Worm (Caenorhabditis elegans) whole organism, L3 larva: Measurements from ENCODE around the gene sphk-1.

Source experiments
- R02D3.7 ChIP-seq: fragments of 150-350 bp; optimal IDR thresholded peaks from 2 replicates; lab custom pipeline; 2014; ENCODE audit warnings: missing biosample characterization, missing genetic modification characterization
- ZK546.5 ChIP-seq: sonication (generic microtip); optimal IDR thresholded peaks from 2 replicates; lab custom pipeline; 2017; ENCODE audit warnings: missing biosample characterization, missing genetic modification characterization
- aly-2 ChIP-seq: fragments of 150-350 bp; optimal IDR thresholded peaks from 2 replicates; lab custom pipeline; 2014; ENCODE audit warnings: missing biosample characterization, missing genetic modification characterization
- ama-1 ChIP-seq: fragments of 150-350 bp; optimal IDR thresholded peaks from 2 replicates; lab custom pipeline; 2018
- ceh-16 ChIP-seq: sonication (generic microtip); optimal IDR thresholded peaks from 2 replicates; lab custom pipeline; 2017; ENCODE audit warnings: missing biosample characterization, missing genetic modification characterization
- ceh-28 ChIP-seq: fragments of 150-350 bp; optimal IDR thresholded peaks from 2 replicates; lab custom pipeline; 2014; ENCODE audit warnings: missing biosample characterization, missing genetic modification reagents, missing genetic modification characterization
- ceh-82 ChIP-seq: fragments of 150-350 bp; optimal IDR thresholded peaks from 2 replicates; lab custom pipeline; 2014; ENCODE audit warnings: missing biosample characterization, missing genetic modification characterization
- ceh-9 ChIP-seq: sonication (generic microtip); optimal IDR thresholded peaks from 2 replicates; lab custom pipeline; 2018; ENCODE audit warnings: missing biosample characterization, missing genetic modification characterization
- daf-12 ChIP-seq: fragments of 150-350 bp; optimal IDR thresholded peaks from 2 replicates; lab custom pipeline; 2014; ENCODE audit warnings: missing biosample characterization, missing genetic modification reagents, missing genetic modification characterization
- egl-27 ChIP-seq: sonication (generic microtip); optimal IDR thresholded peaks from 4 replicates; lab custom pipeline; 2017; ENCODE audit warnings: missing biosample characterization, missing genetic modification reagents, missing genetic modification characterization
- egl-5 ChIP-seq: fragments of 150-350 bp; optimal IDR thresholded peaks from 2 replicates; lab custom pipeline; 2017; ENCODE audit warnings: missing biosample characterization, missing genetic modification reagents, missing genetic modification characterization, inconsistent platforms
- elt-1 ChIP-seq: fragments of 150-350 bp; optimal IDR thresholded peaks from 2 replicates; lab custom pipeline; 2014; ENCODE audit warnings: missing biosample characterization, missing genetic modification characterization
- elt-2 ChIP-seq: sonication (generic microtip); optimal IDR thresholded peaks from 2 replicates; lab custom pipeline; 2016; ENCODE audit warnings: missing genetic modification reagents, mild to moderate bottlenecking, missing genetic modification characterization, missing compliant biosample characterization
- elt-3 ChIP-seq, 3 experiments: fragments of 150-350 bp in 1 of 3; sonication (generic microtip) in 2 of 3; optimal IDR thresholded peaks; 2 replicates in 2 of 3; 4 replicates in 1 of 3; lab custom pipeline; 2014 to 2017; ENCODE audit warnings: missing biosample characterization in 3 of 3, missing genetic modification characterization in 3 of 3
- eor-1 ChIP-seq, 2 experiments: fragments of 150-350 bp; optimal IDR thresholded peaks; 2 replicates each; lab custom pipeline; 2014 to 2018; ENCODE audit warnings: missing biosample characterization in 2 of 2, missing genetic modification characterization in 2 of 2
- fkh-10 ChIP-seq: sonication (generic microtip); optimal IDR thresholded peaks from 2 replicates; lab custom pipeline; 2017; ENCODE audit warnings: missing biosample characterization, missing genetic modification reagents, missing genetic modification characterization
- fkh-2 ChIP-seq: fragments of 150-350 bp; optimal IDR thresholded peaks from 2 replicates; lab custom pipeline; 2014; ENCODE audit warnings: missing biosample characterization, missing genetic modification reagents, missing genetic modification characterization
- fos-1 ChIP-seq: fragments of 150-350 bp; optimal IDR thresholded peaks from 2 replicates; lab custom pipeline; 2014; ENCODE audit warnings: missing biosample characterization, missing genetic modification characterization
- hmg-11 ChIP-seq: sonication (generic microtip); optimal IDR thresholded peaks from 2 replicates; lab custom pipeline; 2016; ENCODE audit warnings: missing genetic modification characterization, missing compliant biosample characterization
- jun-1 ChIP-seq: fragments of 150-350 bp; optimal IDR thresholded peaks from 2 replicates; lab custom pipeline; 2014; ENCODE audit warnings: missing biosample characterization, missing genetic modification reagents, missing genetic modification characterization
- lin-39 ChIP-seq: fragments of 150-350 bp; optimal IDR thresholded peaks from 2 replicates; lab custom pipeline; 2018; ENCODE audit warnings: missing biosample characterization, missing genetic modification reagents, missing genetic modification characterization
- lsy-12 ChIP-seq: sonication (generic microtip); optimal IDR thresholded peaks from 2 replicates; lab custom pipeline; 2016; ENCODE audit warnings: mild to moderate bottlenecking, missing genetic modification characterization, missing compliant biosample characterization
- mdl-1 ChIP-seq: fragments of 150-350 bp; optimal IDR thresholded peaks from 2 replicates; lab custom pipeline; 2014; ENCODE audit warnings: missing biosample characterization, missing genetic modification characterization
- mml-1 ChIP-seq: fragments of 150-350 bp; sonication (generic microtip); optimal IDR thresholded peaks from 3 replicates; lab custom pipeline; 2014; ENCODE audit warnings: missing biosample characterization, missing genetic modification characterization
- nfya-1 ChIP-seq: sonication (generic microtip); optimal IDR thresholded peaks from 2 replicates; lab custom pipeline; 2017; ENCODE audit warnings: missing genetic modification characterization, mild to moderate bottlenecking, missing compliant biosample characterization, antibody characterized with exemption, moderate library complexity; ENCODE audit not compliant: insufficient read depth
- nhr-11 ChIP-seq: fragments of 150-350 bp; optimal IDR thresholded peaks from 2 replicates; lab custom pipeline; 2014; ENCODE audit warnings: missing biosample characterization, missing genetic modification characterization
- nhr-12 ChIP-seq: fragments of 150-350 bp; optimal IDR thresholded peaks from 2 replicates; lab custom pipeline; 2014; ENCODE audit warnings: missing biosample characterization, missing genetic modification characterization
- nhr-23 ChIP-seq: fragments of 150-350 bp; optimal IDR thresholded peaks from 2 replicates; lab custom pipeline; 2014; ENCODE audit warnings: missing biosample characterization, missing genetic modification reagents, missing genetic modification characterization
- nhr-237 ChIP-seq: fragments of 150-350 bp; optimal IDR thresholded peaks from 2 replicates; lab custom pipeline; 2014; ENCODE audit warnings: missing biosample characterization, missing genetic modification characterization
- nhr-25 ChIP-seq: sonication (generic microtip); optimal IDR thresholded peaks from 2 replicates; lab custom pipeline; 2017; ENCODE audit warnings: missing biosample characterization, missing genetic modification characterization
- nhr-28 ChIP-seq: fragments of 150-350 bp; optimal IDR thresholded peaks from 2 replicates; lab custom pipeline; 2014; ENCODE audit warnings: missing biosample characterization, missing genetic modification characterization
- nhr-43 ChIP-seq: sonication (generic microtip); optimal IDR thresholded peaks from 2 replicates; lab custom pipeline; 2016; ENCODE audit warnings: mild to moderate bottlenecking, missing genetic modification characterization, missing compliant biosample characterization; ENCODE audit not compliant: poor library complexity, severe bottlenecking
- nhr-67 ChIP-seq: fragments of 150-350 bp; optimal IDR thresholded peaks from 2 replicates; lab custom pipeline; 2014; ENCODE audit warnings: missing biosample characterization, missing genetic modification characterization
- nhr-77 ChIP-seq: fragments of 150-350 bp; optimal IDR thresholded peaks from 2 replicates; lab custom pipeline; 2014; ENCODE audit warnings: missing biosample characterization, missing genetic modification characterization
- pha-4 ChIP-seq: fragments of 150-350 bp; optimal IDR thresholded peaks from 2 replicates; lab custom pipeline; 2014; ENCODE audit warnings: missing biosample characterization, missing genetic modification reagents, missing genetic modification characterization
- pqm-1 ChIP-seq: fragments of 150-350 bp; optimal IDR thresholded peaks from 2 replicates; lab custom pipeline; 2017; ENCODE audit warnings: missing biosample characterization, missing genetic modification characterization, inconsistent platforms
- skn-1 ChIP-seq: fragments of 150-350 bp; optimal IDR thresholded peaks from 2 replicates; lab custom pipeline; 2014; ENCODE audit warnings: missing biosample characterization, missing genetic modification characterization
- tbx-2 ChIP-seq: sonication (generic microtip); optimal IDR thresholded peaks from 2 replicates; lab custom pipeline; 2016; ENCODE audit warnings: mild to moderate bottlenecking, missing genetic modification characterization, missing compliant biosample characterization
- unc-39 ChIP-seq: sonication (generic microtip); optimal IDR thresholded peaks from 4 replicates; lab custom pipeline; 2017; ENCODE audit warnings: missing biosample characterization, missing genetic modification characterization
- unc-62 ChIP-seq: fragments of 150-350 bp; sonication (generic microtip); optimal IDR thresholded peaks from 4 replicates; lab custom pipeline; 2014; ENCODE audit warnings: missing biosample characterization, missing genetic modification reagents, missing genetic modification characterization
- zag-1 ChIP-seq: fragments of 150-350 bp; optimal IDR thresholded peaks from 2 replicates; lab custom pipeline; 2014; ENCODE audit warnings: missing biosample characterization, missing genetic modification characterization
- ztf-11 ChIP-seq: fragments of 150-350 bp; optimal IDR thresholded peaks from 2 replicates; lab custom pipeline; 2014; ENCODE audit warnings: missing biosample characterization, missing genetic modification characterization

The sphk-1 gene

ce11 chrII:8744555-8745448, 43.3 kb upstream of the sphk-1 start (continued):
- TF ChIP-seq jun-1 (tag; lab: Kevin White, UChicago) (peak; percentile 20), nhr-67 (tag; lab: Kevin White, UChicago) (no peak), nhr-28 (tag; lab: Kevin White, UChicago) (no peak), nhr-237 (tag; lab: Kevin White, UChicago) (no peak), nhr-43 (tag; lab: Kevin White, UChicago) (peak; percentile 36), zag-1 (tag; lab: Kevin White, UChicago) (no peak), mml-1 (tag; lab: Kevin White, UChicago) (no peak), nhr-23 (tag; lab: Kevin White, UChicago) (peak; percentile 67), R02D3.7 (tag; lab: Kevin White, UChicago) (no peak), lsy-12 (no peak), unc-39 (no peak)

DNA sequence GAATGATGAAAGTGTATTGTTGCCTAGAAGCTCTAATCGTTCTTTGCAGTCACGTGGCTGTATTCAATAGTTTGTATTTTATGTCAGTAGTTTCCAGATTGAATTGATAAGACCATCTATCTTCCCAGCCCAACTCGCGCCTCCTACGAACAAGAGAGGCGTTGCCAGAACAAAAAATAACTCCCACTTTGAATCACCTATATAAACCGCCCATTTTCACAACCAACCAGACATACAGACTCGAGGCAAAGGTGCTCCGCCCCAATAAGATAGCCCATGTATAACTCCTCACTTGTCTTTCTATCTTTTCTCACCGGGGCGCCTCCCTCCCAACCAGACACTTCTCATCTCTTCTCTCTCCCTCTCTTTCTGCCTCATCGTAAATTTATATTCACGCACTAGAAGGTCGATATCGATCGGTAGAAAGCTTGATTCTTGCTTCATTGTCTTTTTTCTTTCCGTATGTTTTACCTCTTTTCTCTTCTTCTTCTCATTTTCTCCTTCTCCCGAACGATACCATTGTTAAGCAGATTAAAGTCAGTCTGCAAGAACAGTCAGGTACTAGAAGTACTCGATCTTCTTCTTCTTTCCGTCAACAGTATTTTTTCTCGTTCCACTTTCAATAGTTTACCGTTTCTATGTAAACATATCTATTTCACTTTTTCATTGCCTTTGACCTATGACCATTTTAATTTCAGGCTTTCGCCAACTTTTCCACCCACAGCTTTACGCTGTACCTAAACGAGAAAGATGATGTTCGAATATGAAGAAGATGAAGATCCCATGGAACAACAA, 42.1 kb upstream of the sphk-1 start, which contains the start of gene mak-1:
mak-1 (plus strand) TSS at position 693 of the 795 bp plus-strand sequence.
- no peak for TF ChIP-seq nhr-77
- no peak for TF ChIP-seq eor-1 (tag; optimal IDR thresholded peaks at IDR 0.05; lab: Kevin White, UChicago)
- TF ChIP-seq unc-39, result no peak
- no peak for TF ChIP-seq fkh-10 (GFP tag; lab: Kevin White, UChicago)
- TF ChIP-seq nhr-67 (tag; lab: Kevin White, UChicago), result no peak
- TF ChIP-seq hmg-11, result no peak
- peak; percentile 65 for TF ChIP-seq nhr-43 (tag; lab: Kevin White, UChicago)
- no peak for TF ChIP-seq daf-12 (tag; lab: Kevin White, UChicago)
- TF ChIP-seq jun-1 (tag; lab: Kevin White, UChicago), result peak; percentile 75
- TF ChIP-seq elt-1 (tag; lab: Kevin White, UChicago), result no peak
- TF ChIP-seq elt-2 (tag; lab: Kevin White, UChicago), result peak; percentile 90
- no peak for TF ChIP-seq tbx-2 (tag; lab: Kevin White, UChicago)
- no peak for TF ChIP-seq nhr-12 (tag; lab: Kevin White, UChicago)
- no peak for TF ChIP-seq ceh-9 (tag; lab: Kevin White, UChicago)
- TF ChIP-seq unc-62, result no peak
- no peak for TF ChIP-seq nhr-237 (tag; lab: Kevin White, UChicago)
- no peak for TF ChIP-seq fos-1 (tag; lab: Kevin White, UChicago)
- no peak for TF ChIP-seq zag-1 (tag; lab: Kevin White, UChicago)
- TF ChIP-seq egl-27 (tag; lab: Kevin White, UChicago), result no peak
- no peak for TF ChIP-seq ztf-11 (tag; lab: Kevin White, UChicago)
- TF ChIP-seq ceh-16 (tag; lab: Kevin White, UChicago), result no peak
- TF ChIP-seq ceh-82 (tag; lab: Kevin White, UChicago), result no peak
- no peak for TF ChIP-seq ceh-28 (tag; lab: Kevin White, UChicago)
- TF ChIP-seq lsy-12, result no peak
- TF ChIP-seq pqm-1 (tag; lab: Kevin White, UChicago), result peak; percentile 46
- no peak for TF ChIP-seq elt-3 (tag; optimal IDR thresholded peaks at IDR 0.05; lab: Kevin White, UChicago)
- TF ChIP-seq lin-39 (tag; lab: Kevin White, UChicago), result peak; percentile 30
- TF ChIP-seq fkh-2 (tag; lab: Kevin White, UChicago), result no peak
- peak; percentile 76 for TF ChIP-seq nfya-1
- TF ChIP-seq ama-1 (lab: Kevin White, UChicago), result peak; percentile 94
- TF ChIP-seq skn-1 (tag; lab: Kevin White, UChicago), result no peak
- no peak for TF ChIP-seq egl-5 (tag; lab: Kevin White, UChicago)
- TF ChIP-seq nhr-11 (tag; lab: Kevin White, UChicago), result no peak
- TF ChIP-seq nhr-23 (tag; lab: Kevin White, UChicago), result peak; percentile 17
- no peak for TF ChIP-seq aly-2 (tag; lab: Kevin White, UChicago)
- TF ChIP-seq mdl-1 (tag; lab: Kevin White, UChicago), result no peak
- TF ChIP-seq nhr-28 (tag; lab: Kevin White, UChicago), result no peak
- TF ChIP-seq nhr-25, result peak; percentile 55
- no peak for TF ChIP-seq pha-4 (tag; lab: Kevin White, UChicago)
- TF ChIP-seq ZK546.5 (tag; lab: Kevin White, UChicago), result no peak
